Worm (Caenorhabditis elegans): ENCODE data around the gene kvs-2.

Gene kvs-2

DNA sequence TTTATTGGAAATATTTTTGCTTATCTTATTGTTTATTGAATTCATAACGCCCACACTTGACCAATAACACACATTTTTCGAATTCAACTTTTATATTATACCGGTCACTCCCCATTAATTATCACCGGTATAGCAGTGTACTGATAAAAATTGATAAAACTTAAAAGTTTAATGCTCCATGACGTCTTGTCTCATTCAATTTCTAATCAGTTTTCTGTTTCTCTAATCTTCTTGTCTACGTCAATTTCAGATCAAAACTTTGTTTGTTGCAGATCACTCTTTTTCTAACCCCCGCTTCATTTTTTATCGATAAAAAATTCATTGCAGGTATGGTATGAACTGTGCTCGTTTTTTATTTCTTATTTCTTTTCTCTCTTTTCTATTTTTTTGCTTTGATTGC, 57.9 kb downstream of the kvs-2 start (continued):
- no peak for TF ChIP-seq aptf-2 (GFP tag; conservative IDR thresholded peaks at IDR 0.05)
- no peak for TF ChIP-seq xnd-1 (tag; optimal IDR thresholded peaks at IDR 0.05)
- TF ChIP-seq lsy-27 (tag; optimal IDR thresholded peaks at IDR 0.05; ENCODE audit: borderline replicate concordance, insufficient read depth): no peak
- TF ChIP-seq let-607 (tag; optimal IDR thresholded peaks at IDR 0.05): peak in 1 of 2 experiments; percentile 27
- TF ChIP-seq cebp-1 (GFP tag; IDR thresholded peaks at IDR 0.05): no peak
- peak; percentile 51 for TF ChIP-seq cebp-1 (tag; optimal IDR thresholded peaks at IDR 0.05)
- TF ChIP-seq ztf-25 (GFP tag; IDR thresholded peaks at IDR 0.05): no peak
- no peak for TF ChIP-seq ztf-28 (GFP tag; IDR thresholded peaks at IDR 0.05)
- peak; percentile 9 for TF ChIP-seq tbp1 (GFP tag; optimal IDR thresholded peaks at IDR 0.05)
- no peak for TF ChIP-seq somi-1 (GFP tag; optimal IDR thresholded peaks at IDR 0.05)
- TF ChIP-seq rec-8 (tag; optimal IDR thresholded peaks at IDR 0.05): no peak
- TF ChIP-seq F10E7.11 (tag; optimal IDR thresholded peaks at IDR 0.05): no peak
- no peak for TF ChIP-seq Y79H2A.3 (GFP tag; conservative IDR thresholded peaks at IDR 0.05)
- TF ChIP-seq nfya-1 (tag; optimal IDR thresholded peaks at IDR 0.05; ENCODE audit: borderline replicate concordance, insufficient read depth): no peak
- TF ChIP-seq mel-28 (tag; optimal IDR thresholded peaks at IDR 0.05; ENCODE audit: borderline replicate concordance): no peak
- TF ChIP-seq akir-1 (GFP tag; optimal IDR thresholded peaks at IDR 0.05): no peak
- TF ChIP-seq zfh-2 (GFP tag; conservative IDR thresholded peaks at IDR 0.05): no peak
- no peak for TF ChIP-seq ceh-40 (GFP tag; IDR thresholded peaks at IDR 0.05)
- TF ChIP-seq pbrm-1 (GFP tag; IDR thresholded peaks at IDR 0.05): no peak
- no peak for TF ChIP-seq hmg-1.2 (GFP tag; IDR thresholded peaks at IDR 0.05)
- TF ChIP-seq Y53F4B.3 (GFP tag; IDR thresholded peaks at IDR 0.05): no peak
- TF ChIP-seq C17E4.6 (GFP tag; IDR thresholded peaks at IDR 0.05): no peak
- TF ChIP-seq repo-1 (tag; optimal IDR thresholded peaks at IDR 0.05): no peak
- no peak for TF ChIP-seq B0336.3 (GFP tag; IDR thresholded peaks at IDR 0.05)
- TF ChIP-seq ceh-58 (GFP tag; IDR thresholded peaks at IDR 0.05): no peak
- no peak for TF ChIP-seq egl-44 (GFP tag; IDR thresholded peaks at IDR 0.05)
- no peak for TF ChIP-seq ekl-4 (GFP tag; IDR thresholded peaks at IDR 0.05)
- peak; percentile 58 for TF ChIP-seq unc-62 (GFP tag; optimal IDR thresholded peaks at IDR 0.05)
- no peak for TF ChIP-seq nhr-90 (tag; optimal IDR thresholded peaks at IDR 0.05)
- TF ChIP-seq F49E8.2 (tag; optimal IDR thresholded peaks at IDR 0.05; ENCODE audit: insufficient read depth): no peak
- TF ChIP-seq F23B12.7 (tag; optimal IDR thresholded peaks at IDR 0.05; ENCODE audit: insufficient read depth): no peak
- TF ChIP-seq C06A6.2 (GFP tag; conservative IDR thresholded peaks at IDR 0.05): no peak
- peak; percentile 98 for TF ChIP-seq nhr-80 (tag; optimal IDR thresholded peaks at IDR 0.05)
